Worm (Caenorhabditis elegans): ENCODE results near the gene F13A7.1.

The F13A7.1 gene

ce11 chrV:16370039-16370438, 7.7 kb downstream of the F13A7.1 start (continued):
- peak; percentile 50 for TF ChIP-seq snpc-1.1 (tag; optimal IDR thresholded peaks at IDR 0.05; ENCODE audit: insufficient read depth)
- peak; percentile 64; the same call in 1 of the 2 replicates for TF ChIP-seq madf-6 (GFP tag; IDR thresholded peaks at IDR 0.05)
- peak; percentile 54 for TF ChIP-seq lsl-1 (GFP tag; optimal IDR thresholded peaks at IDR 0.05)
- TF ChIP-seq mel-28 (tag; optimal IDR thresholded peaks at IDR 0.05; ENCODE audit: borderline replicate concordance) = peak; percentile 50
- TF ChIP-seq F57C9.4 (tag; optimal IDR thresholded peaks at IDR 0.05) = peak; percentile 61
- TF ChIP-seq lsy-27 (tag; optimal IDR thresholded peaks at IDR 0.05; ENCODE audit: borderline replicate concordance, insufficient read depth) = peak; percentile 59
- peak; percentile 80 for TF ChIP-seq snpc-4 (GFP tag; optimal IDR thresholded peaks at IDR 0.05)
- TF ChIP-seq snpc-4 (tag; optimal IDR thresholded peaks at IDR 0.05) = peak; percentile 39 to 89 (median 82)
- no peak for TF ChIP-seq ama-1 (optimal IDR thresholded peaks at IDR 0.05)
- peak; percentile 51 to 59 for TF ChIP-seq ama-1 (GFP tag; optimal IDR thresholded peaks at IDR 0.05)
- TF ChIP-seq nfya-1 (tag; optimal IDR thresholded peaks at IDR 0.05; ENCODE audit: borderline replicate concordance, insufficient read depth) = no peak
- TF ChIP-seq him-1 (tag; optimal IDR thresholded peaks at IDR 0.05) = peak; percentile 85
- TF ChIP-seq pbrm-1 (GFP tag; IDR thresholded peaks at IDR 0.05) = peak; percentile 89
- no peak for TF ChIP-seq ZK185.1 (tag; optimal IDR thresholded peaks at IDR 0.05; ENCODE audit: poor library complexity, severe bottlenecking)
- peak; percentile 84 for TF ChIP-seq snpc-1.3 (tag; optimal IDR thresholded peaks at IDR 0.05; ENCODE audit: insufficient read depth)
- peak; percentile 76 for TF ChIP-seq cebp-1 (GFP tag; IDR thresholded peaks at IDR 0.05)
- TF ChIP-seq cebp-1 (tag; optimal IDR thresholded peaks at IDR 0.05) = peak; percentile 78
- TF ChIP-seq nhr-90 (tag; optimal IDR thresholded peaks at IDR 0.05) = peak; percentile 95
- no peak for TF ChIP-seq lag-1 (GFP tag; IDR thresholded peaks at IDR 0.05)
- TF ChIP-seq ztf-18 (tag; optimal IDR thresholded peaks at IDR 0.05) = peak; percentile 76
- TF ChIP-seq egl-44 (GFP tag; IDR thresholded peaks at IDR 0.05) = peak; percentile 92
- no peak for TF ChIP-seq unc-62 (GFP tag; optimal IDR thresholded peaks at IDR 0.05)
- 0 out of 2 replicates have a peak, but pooled peaks have one; percentile 60 for TF ChIP-seq bed-2 (GFP tag; IDR thresholded peaks at IDR 0.05)
- TF ChIP-seq F22D6.2 (tag; optimal IDR thresholded peaks at IDR 0.05) = peak; percentile 27
- no peak for TF ChIP-seq F39B2.1 (GFP tag; IDR thresholded peaks at IDR 0.05)
- TF ChIP-seq xnd-1 (tag; optimal IDR thresholded peaks at IDR 0.05) = no peak
- TF ChIP-seq C06A6.2 (GFP tag; conservative IDR thresholded peaks at IDR 0.05) = peak; percentile 59; the same call in 1 of the 2 replicates
- TF ChIP-seq sdz-38 (tag; optimal IDR thresholded peaks at IDR 0.05) = no peak
- no peak for TF ChIP-seq C17E4.6 (GFP tag; IDR thresholded peaks at IDR 0.05)
- TF ChIP-seq athp-1 (tag; optimal IDR thresholded peaks at IDR 0.05) = peak; percentile 89
- TF ChIP-seq nfya-2 (GFP tag; IDR thresholded peaks at IDR 0.05) = 0 out of 2 replicates have a peak, but pooled peaks have one; percentile 42
- TF ChIP-seq T26A5.8 (tag; optimal IDR thresholded peaks at IDR 0.05) = peak; percentile 85
- peak; percentile 71 for TF ChIP-seq ets-4 (GFP tag; optimal IDR thresholded peaks at IDR 0.05)
- TF ChIP-seq lin-35 (GFP tag; optimal IDR thresholded peaks at IDR 0.05) = no peak
- TF ChIP-seq Y67H2A.10 (GFP tag; conservative IDR thresholded peaks at IDR 0.05) = no peak
- TF ChIP-seq Y95B8A.8 (GFP tag; IDR thresholded peaks at IDR 0.05) = peak; percentile 87
- TF ChIP-seq ceh-91 (GFP tag; IDR thresholded peaks at IDR 0.05) = 0 out of 2 replicates have a peak, but pooled peaks have one; percentile 52
- TF ChIP-seq ekl-4 (GFP tag; IDR thresholded peaks at IDR 0.05) = peak; percentile 73
- peak; percentile 92 for TF ChIP-seq F52B5.7 (tag; optimal IDR thresholded peaks at IDR 0.05)
- TF ChIP-seq hmg-20 (GFP tag; IDR thresholded peaks at IDR 0.05) = peak; percentile 84
- peak; percentile 88 for TF ChIP-seq nfyb-1 (GFP tag; IDR thresholded peaks at IDR 0.05)
- peak; percentile 51 for TF ChIP-seq F33H1.4 (GFP tag; IDR thresholded peaks at IDR 0.05)
- peak; percentile 62 for TF ChIP-seq F57A8.1 (GFP tag; optimal IDR thresholded peaks at IDR 0.05)
- TF ChIP-seq ceh-79 (tag; optimal IDR thresholded peaks at IDR 0.05) = peak; percentile 90
- TF ChIP-seq dox-1 (GFP tag; IDR thresholded peaks at IDR 0.05) = peak; percentile 92
- TF ChIP-seq F49E8.2 (tag; optimal IDR thresholded peaks at IDR 0.05; ENCODE audit: insufficient read depth) = peak; percentile 65
- TF ChIP-seq ccch-3 (GFP tag; optimal IDR thresholded peaks at IDR 0.05) = peak; percentile 32
- peak; percentile 45 for TF ChIP-seq somi-1 (GFP tag; optimal IDR thresholded peaks at IDR 0.05)
